Worm (Caenorhabditis elegans) whole organism, L4 larva: ENCODE measurements around the gene R07B7.12.

Source experiments
- Y105C5A.15 ChIP-seq: fragments of 200-800 bp; sonication (Bioruptor generic); IDR thresholded peaks from 2 replicates; pipeline ENCODE4 v1.3.6; 2022; ENCODE audit warnings: missing genetic modification characterization, missing compliant biosample characterization
- aly-2 ChIP-seq: sonication (generic microtip); optimal IDR thresholded peaks from 2 replicates; lab custom pipeline; 2018; ENCODE audit warnings: missing biosample characterization, missing genetic modification characterization
- ceh-82 ChIP-seq: sonication (generic microtip); optimal IDR thresholded peaks from 2 replicates; lab custom pipeline; 2017; ENCODE audit warnings: missing biosample characterization, missing genetic modification characterization
- ces-1 ChIP-seq: fragments of 150-350 bp; sonication (generic microtip); optimal IDR thresholded peaks from 4 replicates; lab custom pipeline; 2014; ENCODE audit warnings: missing biosample characterization, missing genetic modification reagents, missing genetic modification characterization
- fkh-10 ChIP-seq: fragments of 150-350 bp; optimal IDR thresholded peaks from 2 replicates; lab custom pipeline; 2014; ENCODE audit warnings: missing biosample characterization, missing genetic modification reagents, missing genetic modification characterization
- hlh-30 ChIP-seq: sonication (generic microtip); optimal IDR thresholded peaks from 2 replicates; lab custom pipeline; 2017; ENCODE audit warnings: antibody characterized with exemption, mild to moderate bottlenecking, missing genetic modification characterization, missing compliant biosample characterization; ENCODE audit not compliant: insufficient read depth
- nhr-41 ChIP-seq: fragments of 200-800 bp; sonication (Bioruptor generic); IDR thresholded peaks from 2 replicates; pipeline ENCODE4 v1.3.6; 2022; ENCODE audit warnings: missing genetic modification reagents, missing genetic modification characterization, missing compliant biosample characterization
- snpc-4 ChIP-seq: fragments of 150-350 bp; optimal IDR thresholded peaks from 2 replicates; lab custom pipeline; 2014; ENCODE audit warnings: missing biosample characterization, missing genetic modification characterization
- unc-62 ChIP-seq, 3 experiments: fragments of 150-350 bp in 1 of 3; sonication (generic microtip); optimal IDR thresholded peaks in 2 of 3; peaks in 1 of 3; 1 replicate in 1 of 3; 2 replicates in 2 of 3; lab custom pipeline; 2014 to 2017; ENCODE audit warnings: missing biosample characterization in 3 of 3, missing genetic modification characterization in 3 of 3, missing genetic modification reagents in 3 of 3, missing genotype in 1 of 3
- zfp-2 ChIP-seq: sonication (generic microtip); optimal IDR thresholded peaks from 2 replicates; lab custom pipeline; 2016; ENCODE audit warnings: mild to moderate bottlenecking, missing genetic modification characterization, missing compliant biosample characterization

DNA sequence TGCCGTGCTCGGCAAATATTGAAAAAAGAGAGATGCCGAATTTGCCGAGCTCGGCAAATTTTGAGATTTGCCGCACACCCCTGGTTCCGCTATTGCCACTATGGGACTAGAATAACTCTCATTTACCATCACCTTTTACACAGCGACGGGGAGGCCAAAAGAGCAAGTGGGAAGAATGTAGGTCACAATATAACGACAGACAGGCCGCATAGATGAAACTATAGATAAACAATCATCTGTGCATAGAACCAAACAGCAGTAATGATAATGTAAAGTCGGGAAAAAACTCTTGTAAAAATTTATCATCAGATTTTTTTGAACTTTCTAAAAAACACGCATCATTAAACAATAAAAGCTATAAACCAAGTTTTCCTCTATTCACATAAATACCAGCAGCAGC, 20.4 kb upstream of the R07B7.12 start, which contains the start of gene kmo-2:
- no peak for TF ChIP-seq fkh-10 (GFP tag; lab: Kevin White, UChicago)
- TF ChIP-seq hlh-30 (tag; lab: Kevin White, UChicago): no peak
- TF ChIP-seq zfp-2: no peak
- no peak for TF ChIP-seq snpc-4 (tag; lab: Kevin White, UChicago)
- no peak for TF ChIP-seq unc-62 (GFP tag; optimal IDR thresholded peaks at IDR 0.05 in 1 of 2; lab: Kevin White, UChicago)
- no peak for TF ChIP-seq unc-62 (tag; optimal IDR thresholded peaks at IDR 0.05; lab: Kevin White, UChicago)
- no peak for TF ChIP-seq nhr-41 (GFP tag; lab: Robert Waterston, UW)
- no peak for TF ChIP-seq aly-2 (tag; lab: Kevin White, UChicago)
- TF ChIP-seq ces-1 (GFP tag; lab: Kevin White, UChicago): no peak
- TF ChIP-seq ceh-82 (tag; lab: Kevin White, UChicago): no peak
- no peak for TF ChIP-seq Y105C5A.15 (GFP tag; lab: Robert Waterston, UW)
